Fruit fly (Drosophila melanogaster) whole organism, embryonic: ENCODE data around the gene dome.

ENCODE experiments used
- CG11504 ChIP-seq: fragments of 200-800 bp; sonication (Bioruptor generic); optimal IDR thresholded peaks from 3 replicates; lab custom pipeline; 2019; ENCODE audit warnings: missing biosample characterization, mild to moderate bottlenecking, missing genetic modification characterization, moderate library complexity
- CG12104 ChIP-seq: fragments of 200-800 bp; sonication (Bioruptor generic); optimal IDR thresholded peaks from 3 replicates; lab custom pipeline; 2016; ENCODE audit warnings: missing biosample characterization, missing genetic modification characterization
- CG12155 ChIP-seq: fragments of 200-800 bp; sonication (Bioruptor generic); optimal IDR thresholded peaks from 3 replicates; lab custom pipeline; 2016; ENCODE audit warnings: missing biosample characterization, missing genetic modification characterization
- CG12299 ChIP-seq: fragments of 200-800 bp; sonication (Bioruptor generic); optimal IDR thresholded peaks from 2 replicates; lab custom pipeline; 2018; ENCODE audit warnings: missing biosample characterization, mild to moderate bottlenecking, missing genetic modification characterization
- CG13123 ChIP-seq: fragments of 200-800 bp; sonication (Bioruptor generic); optimal IDR thresholded peaks from 2 replicates; lab custom pipeline; 2016; ENCODE audit warnings: missing biosample characterization, missing genetic modification characterization
- CG13624 ChIP-seq: fragments of 200-800 bp; sonication (Bioruptor generic); optimal IDR thresholded peaks from 2 replicates; lab custom pipeline; 2016; ENCODE audit warnings: missing biosample characterization, missing genetic modification characterization
- CG14014 ChIP-seq: fragments of 200-800 bp; sonication (Bioruptor generic); IDR thresholded peaks from 2 replicates; pipeline ENCODE4 v1.3.6; 2022; ENCODE audit warnings: missing biosample characterization, missing genetic modification characterization
- CG14050 ChIP-seq: fragments of 200-800 bp; sonication (Bioruptor generic); IDR thresholded peaks from 3 replicates; pipeline ENCODE4 v1.3.6; 2022; ENCODE audit warnings: missing biosample characterization, missing genetic modification characterization
- CG14860 ChIP-seq: fragments of 200-800 bp; sonication (Bioruptor generic); IDR thresholded peaks from 3 replicates; pipeline ENCODE4 v1.3.6; 2022; ENCODE audit warnings: missing biosample characterization, missing genetic modification characterization; ENCODE audit not compliant: partially characterized antibody
- CG14965 ChIP-seq: fragments of 200-800 bp; sonication (Bioruptor generic); optimal IDR thresholded peaks from 2 replicates; lab custom pipeline; 2016; ENCODE audit warnings: missing biosample characterization, missing genetic modification characterization, borderline replicate concordance
- CG17186 ChIP-seq: fragments of 200-800 bp; sonication (Bioruptor generic); optimal IDR thresholded peaks from 3 replicates; lab custom pipeline; 2017; ENCODE audit warnings: missing biosample characterization, missing genetic modification reagents, missing genetic modification characterization
- CG18599 ChIP-seq: fragments of 200-800 bp; sonication (Bioruptor generic); optimal IDR thresholded peaks from 3 replicates; lab custom pipeline; 2017; ENCODE audit warnings: missing biosample characterization, missing genetic modification characterization, mild to moderate bottlenecking, moderate library complexity, missing genetic modification reagents
- CG18764 ChIP-seq: fragments of 200-800 bp; sonication (Bioruptor generic); optimal IDR thresholded peaks from 3 replicates; lab custom pipeline; 2016; ENCODE audit warnings: missing biosample characterization, missing genetic modification characterization
- CG43689 ChIP-seq: fragments of 200-800 bp; sonication (Bioruptor generic); IDR thresholded peaks from 2 replicates; pipeline ENCODE4 v1.3.6; 2022; ENCODE audit warnings: missing biosample characterization, missing genetic modification characterization
- CG4424 ChIP-seq: fragments of 200-800 bp; sonication (Bioruptor generic); optimal IDR thresholded peaks from 3 replicates; lab custom pipeline; 2016; ENCODE audit warnings: missing biosample characterization, missing genetic modification characterization
- CG7556 ChIP-seq: fragments of 200-800 bp; sonication (Bioruptor generic); optimal IDR thresholded peaks from 2 replicates; lab custom pipeline; 2017; ENCODE audit warnings: missing biosample characterization, mild to moderate bottlenecking, missing genetic modification characterization
- CG8478 ChIP-seq: fragments of >200 bp; optimal IDR thresholded peaks from 2 replicates; lab custom pipeline; 2018
- CG8944 ChIP-seq: fragments of 200-800 bp; sonication (Bioruptor generic); optimal IDR thresholded peaks from 3 replicates; lab custom pipeline; 2016; ENCODE audit warnings: missing biosample characterization, missing genetic modification characterization
- D19A ChIP-seq: fragments of 200-800 bp; optimal IDR thresholded peaks from 3 replicates; lab custom pipeline; 2019; ENCODE audit warnings: missing biosample characterization, mild to moderate bottlenecking, missing genetic modification characterization, moderate library complexity
- Deaf1 ChIP-seq: fragments of 200-800 bp; optimal IDR thresholded peaks from 3 replicates; lab custom pipeline; 2019; ENCODE audit warnings: missing biosample characterization, mild to moderate bottlenecking, missing genetic modification characterization, moderate library complexity
- Dll ChIP-seq: fragments of 200-800 bp; sonication (Bioruptor generic); IDR thresholded peaks from 4 replicates; pipeline ENCODE4 v1.3.6; 2022; ENCODE audit warnings: missing biosample characterization, missing genetic modification characterization; ENCODE audit not compliant: partially characterized antibody
- Drgx ChIP-seq: fragments of 200-800 bp; sonication (Bioruptor generic); IDR thresholded peaks from 2 replicates; pipeline ENCODE4 v1.3.6; 2022; ENCODE audit warnings: missing biosample characterization, missing genetic modification characterization
- ERR ChIP-seq: fragments of 200-800 bp; sonication (Bioruptor generic); optimal IDR thresholded peaks from 2 replicates; lab custom pipeline; 2016; ENCODE audit warnings: missing biosample characterization, missing genetic modification characterization
- Eip74EF ChIP-seq, 2 experiments: fragments of 200-800 bp in 1 of 2; fragments of >200 bp in 1 of 2; sonication (Bioruptor generic) in 1 of 2; optimal IDR thresholded peaks; 2 replicates each; lab custom pipeline; 2017 to 2019; ENCODE audit warnings: missing biosample characterization in 2 of 2, missing genetic modification characterization in 2 of 2, mild to moderate bottlenecking in 1 of 2, moderate library complexity in 1 of 2
- Hr39 ChIP-seq: fragments of >200 bp; optimal IDR thresholded peaks from 2 replicates; lab custom pipeline; 2017
- Mad ChIP-seq: fragments of 200-800 bp; sonication (Bioruptor generic); optimal IDR thresholded peaks from 2 replicates; lab custom pipeline; 2016; ENCODE audit warnings: missing biosample characterization, missing genetic modification characterization
- Oaz ChIP-seq: fragments of 200-800 bp; sonication (Bioruptor generic); IDR thresholded peaks from 2 replicates; pipeline ENCODE4 v1.3.6; 2022; ENCODE audit warnings: missing biosample characterization, missing genetic modification characterization
- Six4 ChIP-seq: fragments of 200-800 bp; sonication (Bioruptor generic); optimal IDR thresholded peaks from 2 replicates; lab custom pipeline; 2016; ENCODE audit warnings: missing biosample characterization, missing genetic modification characterization
- Sry-β ChIP-seq: fragments of 200-800 bp; sonication (Bioruptor generic); optimal IDR thresholded peaks from 2 replicates; lab custom pipeline; 2018; ENCODE audit warnings: missing biosample characterization, mild to moderate bottlenecking, missing genetic modification characterization, moderate library complexity
- Ssrp ChIP-seq: fragments of 200-800 bp; sonication (Bioruptor generic); optimal IDR thresholded peaks from 2 replicates; lab custom pipeline; 2018; ENCODE audit warnings: missing biosample characterization, mild to moderate bottlenecking, missing genetic modification characterization, moderate library complexity
- Stat92E ChIP-seq, 3 experiments: fragments of >200 bp in 2 of 3; fragments of 200-800 bp in 1 of 3; sonication (Bioruptor generic) in 1 of 3; optimal IDR thresholded peaks; 2 replicates each; lab custom pipeline; 2017 to 2019; ENCODE audit warnings: missing biosample characterization in 3 of 3, missing genetic modification characterization in 3 of 3, mild to moderate bottlenecking in 1 of 3, moderate library complexity in 1 of 3
- Xbp1 ChIP-seq: fragments of 200-800 bp; sonication (Bioruptor generic); optimal IDR thresholded peaks from 3 replicates; lab custom pipeline; 2016; ENCODE audit warnings: missing biosample characterization, mild to moderate bottlenecking, missing genetic modification characterization
- YL-1 ChIP-seq: fragments of 200-800 bp; sonication (Bioruptor generic); optimal IDR thresholded peaks from 3 replicates; lab custom pipeline; 2017; ENCODE audit warnings: missing biosample characterization, mild to moderate bottlenecking, missing genetic modification characterization
- ab ChIP-seq: fragments of 200-800 bp; sonication (Bioruptor generic); optimal IDR thresholded peaks from 2 replicates; lab custom pipeline; 2016; ENCODE audit warnings: missing biosample characterization, missing genetic modification characterization
- al ChIP-seq: fragments of 200-800 bp; sonication (Bioruptor generic); IDR thresholded peaks from 2 replicates; pipeline ENCODE4 v1.3.6; 2022; ENCODE audit warnings: missing biosample characterization, missing genetic modification characterization
- bsh ChIP-seq, 2 experiments: fragments of 200-800 bp; sonication (Bioruptor generic); optimal IDR thresholded peaks; 2 replicates each; lab custom pipeline; 2017 to 2018; ENCODE audit warnings: mild to moderate bottlenecking in 2 of 2, missing biosample characterization in 2 of 2, missing genetic modification characterization in 2 of 2, moderate library complexity in 1 of 2
- crc ChIP-seq: fragments of 200-800 bp; sonication (Bioruptor generic); optimal IDR thresholded peaks from 2 replicates; lab custom pipeline; 2016; ENCODE audit warnings: missing biosample characterization, missing genetic modification characterization
- croc ChIP-seq: fragments of 200-800 bp; sonication (Bioruptor generic); conservative IDR thresholded peaks from 3 replicates; pipeline ENCODE4 v1.3.6; 2022; ENCODE audit warnings: missing biosample characterization, missing genetic modification characterization
- disco-r ChIP-seq: fragments of 200-800 bp; sonication (Bioruptor generic); optimal IDR thresholded peaks from 2 replicates; lab custom pipeline; 2016; ENCODE audit warnings: missing biosample characterization, missing genetic modification characterization
- ftz-f1 ChIP-seq: fragments of 200-800 bp; sonication (Bioruptor generic); optimal IDR thresholded peaks from 2 replicates; lab custom pipeline; 2016; ENCODE audit warnings: missing biosample characterization, missing genetic modification characterization
- gt ChIP-seq: fragments of 200-800 bp; sonication (Bioruptor generic); IDR thresholded peaks from 2 replicates; pipeline ENCODE4 v1.3.6; 2022; ENCODE audit warnings: missing biosample characterization, missing genetic modification characterization
- ham ChIP-seq: fragments of 200-800 bp; sonication (Bioruptor generic); IDR thresholded peaks from 2 replicates; pipeline ENCODE4 v1.3.6; 2022; ENCODE audit warnings: missing biosample characterization, missing genetic modification characterization
- insv ChIP-seq, 2 experiments: fragments of 200-800 bp; sonication (Bioruptor generic); optimal IDR thresholded peaks; 3 replicates each; lab custom pipeline; 2016 to 2018; ENCODE audit warnings: missing biosample characterization in 2 of 2, missing genetic modification characterization in 2 of 2
- lilli ChIP-seq: fragments of 200-800 bp; sonication (Bioruptor generic); optimal IDR thresholded peaks from 3 replicates; lab custom pipeline; 2016; ENCODE audit warnings: missing biosample characterization, missing genetic modification characterization
- maf-S ChIP-seq: fragments of 200-800 bp; sonication (Bioruptor generic); optimal IDR thresholded peaks from 2 replicates; lab custom pipeline; 2016; ENCODE audit warnings: missing biosample characterization, missing genetic modification characterization
- nerfin-1 ChIP-seq: fragments of 200-800 bp; sonication (Bioruptor generic); optimal IDR thresholded peaks from 3 replicates; lab custom pipeline; 2019; ENCODE audit warnings: missing biosample characterization, mild to moderate bottlenecking, missing genetic modification characterization, moderate library complexity
- pnt ChIP-seq: fragments of 200-800 bp; sonication (Bioruptor generic); optimal IDR thresholded peaks from 3 replicates; lab custom pipeline; 2016; ENCODE audit warnings: missing biosample characterization, missing genetic modification characterization
- slou ChIP-seq: fragments of 200-800 bp; sonication (Bioruptor generic); optimal IDR thresholded peaks from 3 replicates; lab custom pipeline; 2016; ENCODE audit warnings: missing biosample characterization, missing genetic modification characterization
- sr ChIP-seq: fragments of 200-800 bp; sonication (Bioruptor generic); IDR thresholded peaks from 3 replicates; pipeline ENCODE4 v1.3.6; 2022; ENCODE audit warnings: missing biosample characterization, missing genetic modification characterization
- tio ChIP-seq: fragments of 200-800 bp; sonication (Bioruptor generic); optimal IDR thresholded peaks from 2 replicates; lab custom pipeline; 2017; ENCODE audit warnings: missing biosample characterization, missing genetic modification characterization, inconsistent platforms
- trem ChIP-seq: fragments of 200-800 bp; optimal IDR thresholded peaks from 3 replicates; lab custom pipeline; 2019; ENCODE audit warnings: missing biosample characterization, mild to moderate bottlenecking, missing genetic modification characterization, moderate library complexity

The dome gene

dm6 chrX:19663196-19663858 is 20.0 kb downstream of the dome start (continued):
- TF ChIP-seq ab (peak; percentile 4), nerfin-1 (tag; lab: Kevin White, UChicago) (peak; percentile 44), CG8478 (lab: Kevin White, UChicago) (no peak), ham (GFP tag; lab: Robert Waterston, UW) (no peak), CG8944 (GFP tag; lab: Kevin White, UChicago) (no peak), CG18599 (GFP tag; lab: Kevin White, UChicago) (peak; percentile 52), Mad (GFP tag; lab: Kevin White, UChicago) (no peak), lilli (GFP tag; lab: Kevin White, UChicago) (peak; percentile 51), CG4424 (GFP tag; lab: Kevin White, UChicago) (peak; percentile 45), CG14965 (GFP tag; lab: Kevin White, UChicago) (no peak), gt (GFP tag; lab: Robert Waterston, UW) (no peak), sr (GFP tag; lab: Robert Waterston, UW) (no peak), Xbp1 (GFP tag; lab: Kevin White, UChicago) (peak; percentile 38), YL-1 (GFP tag; lab: Kevin White, UChicago) (no peak), CG13123 (GFP tag; lab: Kevin White, UChicago) (no peak), bsh (GFP tag; optimal IDR thresholded peaks at IDR 0.05; lab: Kevin White, UChicago) (peak in 1 of 2 experiments; percentile 31), D19A (tag; lab: Kevin White, UChicago) (peak; percentile 65), CG12104 (peak; percentile 61), Stat92E (GFP tag; optimal IDR thresholded peaks at IDR 0.05; lab: Kevin White, UChicago) (no peak), Ssrp (peak; percentile 58), tio (no peak), disco-r (no peak), Eip74EF (GFP tag; optimal IDR thresholded peaks at IDR 0.05; lab: Kevin White, UChicago) (no peak), CG14014 (GFP tag; lab: Robert Waterston, UW) (no peak; the same call in 1 of the 2 replicates), al (GFP tag; lab: Robert Waterston, UW) (no peak), CG11504 (tag; lab: Kevin White, UChicago) (peak; percentile 53), slou (GFP tag; lab: Kevin White, UChicago) (no peak), Hr39 (lab: Kevin White, UChicago) (no peak), croc (GFP tag; lab: Robert Waterston, UW) (no peak; the same call in 2 of the 3 replicates), trem (tag; lab: Kevin White, UChicago) (peak; percentile 17), Deaf1 (tag; lab: Kevin White, UChicago) (no peak), CG43689 (GFP tag; lab: Robert Waterston, UW) (no peak), Sry-β (GFP tag; lab: Kevin White, UChicago) (no peak), Six4 (GFP tag; lab: Kevin White, UChicago) (peak; percentile 41), CG12155 (GFP tag; lab: Kevin White, UChicago) (peak; percentile 2), insv (GFP tag; optimal IDR thresholded peaks at IDR 0.05; lab: Kevin White, UChicago) (no peak), pnt (GFP tag; lab: Kevin White, UChicago) (no peak), CG14860 (GFP tag; lab: Robert Waterston, UW) (no peak), CG14050 (GFP tag; lab: Robert Waterston, UW) (no peak), CG7556 (peak; percentile 85), crc (GFP tag; lab: Kevin White, UChicago) (no peak), CG13624 (GFP tag; lab: Kevin White, UChicago) (no peak), CG17186 (GFP tag; lab: Kevin White, UChicago) (no peak), Oaz (GFP tag; lab: Robert Waterston, UW) (no peak), ERR (GFP tag; lab: Kevin White, UChicago) (no peak), Drgx (GFP tag; lab: Robert Waterston, UW) (no peak), Dll (GFP tag; lab: Robert Waterston, UW) (no peak), ftz-f1 (no peak), CG18764 (GFP tag; lab: Kevin White, UChicago) (no peak), maf-S (GFP tag; lab: Kevin White, UChicago) (no peak), CG12299 (tag; lab: Kevin White, UChicago) (no peak)
